Fruit fly (Drosophila melanogaster): Measurements from ENCODE around the gene CG7290.

The CG7290 gene

dm6 chr3L:20212022-20212421, 6.2 kb upstream of the CG7290 start, which contains the start of gene CG7017:
TSS of gene CG7017 (minus strand) at chr3L:20212122.
- no peak for TF ChIP-seq noc (tag; optimal IDR thresholded peaks at IDR 0.05)

dm6 chr3L:20209896-20210295, 4.0 kb upstream of the CG7290 start:
- no peak for TF ChIP-seq noc (tag; optimal IDR thresholded peaks at IDR 0.05)

- TF ChIP-seq noc (tag; optimal IDR thresholded peaks at IDR 0.05), result peak; percentile 63
These were observed 3.2 kb upstream of the CG7290 start for dm6 chr3L:20209092-20209491.

- TF ChIP-seq noc (tag; optimal IDR thresholded peaks at IDR 0.05), result peak; percentile 35
These were observed 1.2 kb upstream of the CG7290 start, which contains the start of gene CG6996 for dm6 chr3L:20206950-20207584. TSS of gene CG6996 (plus strand) at chr3L:20207534.

- TF ChIP-seq noc (tag; optimal IDR thresholded peaks at IDR 0.05), result no peak
These were observed 2.3 kb downstream of the CG7290 start, which contains the start of gene CG7298 for dm6 chr3L:20203587-20203986. TSS of gene CG7298 (minus strand) at chr3L:20203687.

dm6 chr3L:20201538-20201937, 4.3 kb downstream of the CG7290 start, which contains the start of gene obst-F:
TSS of gene obst-F (minus strand) at chr3L:20201638.
- no peak for TF ChIP-seq noc (tag; optimal IDR thresholded peaks at IDR 0.05)

- no peak for TF ChIP-seq noc (tag; optimal IDR thresholded peaks at IDR 0.05)
These were observed 6.1 kb downstream of the CG7290 start, which contains the start of gene CG42833 for dm6 chr3L:20199569-20200247. TSS of gene CG42833 (plus strand) at chr3L:20200093.

dm6 chr3L:20198138-20198559, 7.7 kb downstream of the CG7290 start, which contains the start of gene CG42674:
TSS of gene CG42674 (minus strand) at chr3L:20198317.
- TF ChIP-seq noc (tag; optimal IDR thresholded peaks at IDR 0.05), result peak; percentile 33

dm6 chr3L:20197698-20198097, 8.1 kb downstream of the CG7290 start:
- TF ChIP-seq noc (tag; optimal IDR thresholded peaks at IDR 0.05), result no peak

- TF ChIP-seq noc (tag; optimal IDR thresholded peaks at IDR 0.05), result no peak
These were observed 8.6 kb downstream of the CG7290 start for dm6 chr3L:20197213-20197612.

- no peak for TF ChIP-seq noc (tag; optimal IDR thresholded peaks at IDR 0.05)
These were observed 9.5 kb downstream of the CG7290 start for dm6 chr3L:20196321-20196720.

dm6 chr3L:20195875-20196274, 10.0 kb downstream of the CG7290 start:
- no peak for TF ChIP-seq noc (tag; optimal IDR thresholded peaks at IDR 0.05)

- TF ChIP-seq noc (tag; optimal IDR thresholded peaks at IDR 0.05), result peak; percentile 25
These were observed 11.1 kb downstream of the CG7290 start for dm6 chr3L:20194731-20195130.

- no peak for TF ChIP-seq noc (tag; optimal IDR thresholded peaks at IDR 0.05)
These were observed 12.1 kb downstream of the CG7290 start for dm6 chr3L:20193748-20194058.

- TF ChIP-seq noc (tag; optimal IDR thresholded peaks at IDR 0.05), result peak; percentile 44
These were observed 12.7 kb downstream of the CG7290 start for dm6 chr3L:20192872-20193747.

dm6 chr3L:20191848-20192247, 14.0 kb downstream of the CG7290 start:
- TF ChIP-seq noc (tag; optimal IDR thresholded peaks at IDR 0.05), result no peak
